Worm (Caenorhabditis elegans) whole organism, L4 larva: Measurements from ENCODE around the gene F28C10.3.

Experiments
- F10B5.3 ChIP-seq: sonication (generic microtip); optimal IDR thresholded peaks from 2 replicates; lab custom pipeline; 2016; ENCODE audit warnings: mild to moderate bottlenecking, missing genetic modification characterization, missing compliant biosample characterization
- F26F4.8 ChIP-seq: fragments of 200-800 bp; sonication (Bioruptor generic); conservative IDR thresholded peaks from 2 replicates; pipeline ENCODE4 v1.3.6; 2022; ENCODE audit warnings: missing genetic modification characterization, missing compliant biosample characterization
- F37D6.2 ChIP-seq: sonication (generic microtip); optimal IDR thresholded peaks from 2 replicates; lab custom pipeline; 2016; ENCODE audit warnings: mild to moderate bottlenecking, missing genetic modification characterization, missing compliant biosample characterization
- F49E8.2 ChIP-seq: sonication (generic microtip); optimal IDR thresholded peaks from 2 replicates; lab custom pipeline; 2016; ENCODE audit warnings: missing compliant biosample characterization, mild to moderate bottlenecking, missing genetic modification characterization, borderline replicate concordance
- Y48G9A.11 ChIP-seq: fragments of 200-800 bp; sonication (Bioruptor generic); IDR thresholded peaks from 2 replicates; pipeline ENCODE4 v1.3.6; 2022; ENCODE audit warnings: missing genetic modification reagents, missing genetic modification characterization, missing compliant biosample characterization
- Y75B8A.6 ChIP-seq: fragments of 200-800 bp; sonication (Bioruptor generic); IDR thresholded peaks from 2 replicates; pipeline ENCODE4 v1.3.6; 2022; ENCODE audit warnings: missing genetic modification reagents, missing genetic modification characterization, missing compliant biosample characterization
- ZK337.2 ChIP-seq: fragments of 200-800 bp; sonication (Bioruptor generic); IDR thresholded peaks from 2 replicates; pipeline ENCODE4 v1.3.6; 2022; ENCODE audit warnings: missing genetic modification reagents, missing genetic modification characterization, missing compliant biosample characterization
- aha-1 ChIP-seq: fragments of 150-350 bp; peaks from one replicate; lab custom pipeline; 2014; ENCODE audit warnings: missing biosample characterization, missing genetic modification characterization
- ceh-20 ChIP-seq: fragments of 200-800 bp; sonication (Bioruptor generic); IDR thresholded peaks from 2 replicates; pipeline ENCODE4 v1.3.6; 2022; ENCODE audit warnings: missing genetic modification reagents, missing genetic modification characterization, missing compliant biosample characterization
- ceh-32 ChIP-seq: sonication (generic microtip); optimal IDR thresholded peaks from 2 replicates; lab custom pipeline; 2016; ENCODE audit warnings: mild to moderate bottlenecking, missing genetic modification characterization, missing compliant biosample characterization; ENCODE audit not compliant: poor library complexity
- ceh-82 ChIP-seq: sonication (generic microtip); optimal IDR thresholded peaks from 2 replicates; lab custom pipeline; 2017; ENCODE audit warnings: missing biosample characterization, missing genetic modification characterization
- ces-1 ChIP-seq: fragments of 150-350 bp; sonication (generic microtip); optimal IDR thresholded peaks from 4 replicates; lab custom pipeline; 2014; ENCODE audit warnings: missing biosample characterization, missing genetic modification reagents, missing genetic modification characterization
- cey-2 ChIP-seq: sonication (generic microtip); optimal IDR thresholded peaks from 3 replicates; lab custom pipeline; 2017; ENCODE audit warnings: missing genetic modification characterization, mild to moderate bottlenecking, missing compliant biosample characterization, antibody characterized with exemption, borderline replicate concordance; ENCODE audit not compliant: insufficient read depth
- daf-16 ChIP-seq, 3 experiments: sonication (generic microtip); optimal IDR thresholded peaks; 2 replicates each; lab custom pipeline; 2016 to 2017; ENCODE audit warnings: missing genetic modification characterization in 3 of 3, missing genetic modification reagents in 3 of 3, mild to moderate bottlenecking in 2 of 3, missing compliant biosample characterization in 2 of 3, missing biosample characterization in 1 of 3, moderate library complexity in 1 of 3
- daf-19 ChIP-seq: fragments of 200-800 bp; sonication (Bioruptor generic); conservative IDR thresholded peaks from 2 replicates; pipeline ENCODE4 v1.3.6; 2022; ENCODE audit warnings: missing genetic modification characterization, missing compliant biosample characterization
- dmd-6 ChIP-seq: fragments of 200-800 bp; sonication (Bioruptor generic); IDR thresholded peaks from 2 replicates; pipeline ENCODE4 v1.3.6; 2022; ENCODE audit warnings: missing genetic modification reagents, missing genetic modification characterization, missing compliant biosample characterization
- duxl-1 ChIP-seq: sonication (generic microtip); optimal IDR thresholded peaks from 2 replicates; lab custom pipeline; 2016; ENCODE audit warnings: mild to moderate bottlenecking, missing genetic modification characterization, moderate library complexity, missing compliant biosample characterization; ENCODE audit not compliant: poor library complexity
- egl-43 ChIP-seq: fragments of 200-800 bp; sonication (Bioruptor generic); IDR thresholded peaks from 2 replicates; pipeline ENCODE4 v1.3.6; 2022; ENCODE audit warnings: missing genetic modification reagents, missing genetic modification characterization, missing compliant biosample characterization
- gei-8 ChIP-seq: fragments of 200-800 bp; sonication (Bioruptor generic); optimal IDR thresholded peaks from 2 replicates; lab custom pipeline; 2018; ENCODE audit warnings: mild to moderate bottlenecking, missing genetic modification characterization, missing compliant biosample characterization
- hlh-11 ChIP-seq: fragments of 200-800 bp; sonication (Bioruptor generic); optimal IDR thresholded peaks from 2 replicates; lab custom pipeline; 2018; ENCODE audit warnings: mild to moderate bottlenecking, missing genetic modification characterization, missing compliant biosample characterization
- lin-39 ChIP-seq: fragments of 150-350 bp; optimal IDR thresholded peaks from 2 replicates; lab custom pipeline; 2014; ENCODE audit warnings: missing biosample characterization, missing genetic modification reagents, missing genetic modification characterization
- lsy-2 ChIP-seq, 2 experiments: fragments of 150-350 bp in 1 of 2; sonication (generic microtip) in 1 of 2; optimal IDR thresholded peaks; 2 replicates each; lab custom pipeline; 2014 to 2017; ENCODE audit warnings: missing biosample characterization in 2 of 2, missing genetic modification characterization in 2 of 2
- madf-5 ChIP-seq, 2 experiments: fragments of 200-800 bp; sonication (Bioruptor generic); IDR thresholded peaks; 2 replicates each; pipeline ENCODE4 v1.3.6; 2022; ENCODE audit warnings: missing compliant biosample characterization in 2 of 2, missing genetic modification characterization in 2 of 2
- mdl-1 ChIP-seq, 2 experiments: fragments of 150-350 bp in 1 of 2; sonication (generic microtip) in 1 of 2; optimal IDR thresholded peaks; 2 replicates each; lab custom pipeline; 2014 to 2017; ENCODE audit warnings: missing biosample characterization in 2 of 2, missing genetic modification characterization in 2 of 2
- mep-1 ChIP-seq: fragments of 150-350 bp; sonication (generic microtip); optimal IDR thresholded peaks from 3 replicates; lab custom pipeline; 2014; ENCODE audit warnings: missing biosample characterization, missing genetic modification characterization
- mxl-3 ChIP-seq: fragments of 200-800 bp; sonication (Bioruptor generic); optimal IDR thresholded peaks from 2 replicates; lab custom pipeline; 2018; ENCODE audit warnings: mild to moderate bottlenecking, missing genetic modification characterization, missing compliant biosample characterization
- nhr-10 ChIP-seq: fragments of 150-350 bp; optimal IDR thresholded peaks from 2 replicates; lab custom pipeline; 2014; ENCODE audit warnings: missing biosample characterization, missing genetic modification characterization
- nhr-25 ChIP-seq: sonication (generic microtip); optimal IDR thresholded peaks from 2 replicates; lab custom pipeline; 2017; ENCODE audit warnings: missing genetic modification characterization, mild to moderate bottlenecking, missing compliant biosample characterization, antibody characterized with exemption, moderate library complexity, borderline replicate concordance; ENCODE audit not compliant: insufficient read depth
- nhr-28 ChIP-seq: fragments of 150-350 bp; optimal IDR thresholded peaks from 2 replicates; lab custom pipeline; 2014; ENCODE audit warnings: missing biosample characterization, missing genetic modification characterization
- nhr-42 ChIP-seq: fragments of 200-800 bp; sonication (Bioruptor generic); IDR thresholded peaks from 2 replicates; pipeline ENCODE4 v1.3.6; 2022; ENCODE audit warnings: missing genetic modification characterization, missing compliant biosample characterization
- pqm-1 ChIP-seq: sonication (generic microtip); optimal IDR thresholded peaks from 2 replicates; lab custom pipeline; 2017; ENCODE audit warnings: missing biosample characterization, missing genetic modification characterization
- saeg-2 ChIP-seq: fragments of 200-800 bp; sonication (Bioruptor generic); IDR thresholded peaks from 2 replicates; pipeline ENCODE4 v1.3.6; 2022; ENCODE audit warnings: missing genetic modification reagents, missing genetic modification characterization, missing compliant biosample characterization
- snpc-4 ChIP-seq: fragments of 150-350 bp; optimal IDR thresholded peaks from 2 replicates; lab custom pipeline; 2014; ENCODE audit warnings: missing biosample characterization, missing genetic modification characterization
- spr-1 ChIP-seq: sonication (generic microtip); optimal IDR thresholded peaks from 2 replicates; lab custom pipeline; 2016; ENCODE audit warnings: mild to moderate bottlenecking, missing genetic modification characterization, missing compliant biosample characterization
- spr-3 ChIP-seq: fragments of 200-800 bp; sonication (Bioruptor generic); optimal IDR thresholded peaks from 2 replicates; lab custom pipeline; 2018; ENCODE audit warnings: mild to moderate bottlenecking, missing genetic modification characterization, missing compliant biosample characterization
- tra-1 ChIP-seq: fragments of 200-800 bp; sonication (Bioruptor generic); IDR thresholded peaks from 2 replicates; pipeline ENCODE4 v1.3.6; 2022; ENCODE audit warnings: missing genetic modification reagents, missing genetic modification characterization, missing compliant biosample characterization
- unc-130 ChIP-seq: sonication (generic microtip); optimal IDR thresholded peaks from 2 replicates; lab custom pipeline; 2016; ENCODE audit warnings: missing genetic modification reagents, missing genetic modification characterization, missing compliant biosample characterization
- unc-39 ChIP-seq: sonication (generic microtip); optimal IDR thresholded peaks from 2 replicates; lab custom pipeline; 2017; ENCODE audit warnings: missing biosample characterization, missing genetic modification characterization
- unc-62 ChIP-seq, 3 experiments: fragments of 150-350 bp in 1 of 3; sonication (generic microtip); optimal IDR thresholded peaks in 2 of 3; peaks in 1 of 3; 1 replicate in 1 of 3; 2 replicates in 2 of 3; lab custom pipeline; 2014 to 2017; ENCODE audit warnings: missing biosample characterization in 3 of 3, missing genetic modification characterization in 3 of 3, missing genetic modification reagents in 3 of 3, missing genotype in 1 of 3
- ztf-7 ChIP-seq: fragments of 150-350 bp; optimal IDR thresholded peaks from 2 replicates; lab custom pipeline; 2014; ENCODE audit warnings: missing biosample characterization, missing genetic modification characterization

Gene F28C10.3

ce11 chrX:553420-553819, 17.8 kb upstream of the F28C10.3 start (continued):
- TF ChIP-seq mdl-1 (tag; optimal IDR thresholded peaks at IDR 0.05; lab: Kevin White, UChicago), result no peak
- no peak for TF ChIP-seq spr-3 (GFP tag; lab: Kevin White, UChicago)
- TF ChIP-seq daf-19 (GFP tag; lab: Robert Waterston, UW), result no peak
- TF ChIP-seq lin-39, result no peak
- TF ChIP-seq mep-1, result no peak
- TF ChIP-seq unc-130 (GFP tag; lab: Kevin White, UChicago), result no peak
- TF ChIP-seq Y75B8A.6 (GFP tag; lab: Robert Waterston, UW), result no peak
- peak; percentile 28 for TF ChIP-seq mxl-3 (GFP tag; lab: Kevin White, UChicago)
- no peak for TF ChIP-seq duxl-1
- TF ChIP-seq F10B5.3 (tag; lab: Kevin White, UChicago), result no peak
- peak; percentile 80 for TF ChIP-seq nhr-28
- TF ChIP-seq ztf-7 (tag; lab: Kevin White, UChicago), result no peak
- no peak for TF ChIP-seq lsy-2 (tag; optimal IDR thresholded peaks at IDR 0.05; lab: Kevin White, UChicago)
- TF ChIP-seq nhr-10 (tag; lab: Kevin White, UChicago), result no peak
- no peak for TF ChIP-seq unc-62 (GFP tag; optimal IDR thresholded peaks at IDR 0.05 in 1 of 2; lab: Kevin White, UChicago)
- TF ChIP-seq unc-62 (tag; optimal IDR thresholded peaks at IDR 0.05; lab: Kevin White, UChicago), result no peak
- no peak for TF ChIP-seq Y48G9A.11 (GFP tag; lab: Robert Waterston, UW)
- TF ChIP-seq ceh-20 (GFP tag; lab: Robert Waterston, UW), result no peak
- no peak for TF ChIP-seq F26F4.8 (GFP tag; lab: Robert Waterston, UW)
- no peak for TF ChIP-seq saeg-2
- no peak for TF ChIP-seq ZK337.2 (GFP tag; lab: Robert Waterston, UW)
- no peak for TF ChIP-seq nhr-42 (GFP tag; lab: Robert Waterston, UW)
- TF ChIP-seq dmd-6 (GFP tag; lab: Robert Waterston, UW), result peak; percentile 60
- peak; percentile 55 for TF ChIP-seq hlh-11 (tag; lab: Kevin White, UChicago)
- no peak for TF ChIP-seq spr-1
- TF ChIP-seq snpc-4 (tag; lab: Kevin White, UChicago), result no peak
- no peak for TF ChIP-seq nhr-25 (tag; lab: Kevin White, UChicago)

- TF ChIP-seq ceh-32 (tag; lab: Kevin White, UChicago) (no peak), pqm-1 (tag; lab: Kevin White, UChicago) (peak; percentile 68), daf-16 (GFP tag; optimal IDR thresholded peaks at IDR 0.05; lab: Kevin White, UChicago) (peak in 1 of 2 experiments; percentile 18), daf-16 (tag; optimal IDR thresholded peaks at IDR 0.05; lab: Kevin White, UChicago) (peak; percentile 98), nhr-28 (peak; percentile 32), madf-5 (GFP tag; IDR thresholded peaks at IDR 0.05; lab: Robert Waterston, UW) (no peak), hlh-11 (tag; lab: Kevin White, UChicago) (peak; percentile 27), unc-39 (tag; lab: Kevin White, UChicago) (no peak), F37D6.2 (tag; lab: Kevin White, UChicago) (no peak), snpc-4 (tag; lab: Kevin White, UChicago) (no peak), ces-1 (GFP tag; lab: Kevin White, UChicago) (no peak), gei-8 (GFP tag; lab: Kevin White, UChicago) (no peak), egl-43 (GFP tag; lab: Robert Waterston, UW) (no peak), tra-1 (GFP tag; lab: Robert Waterston, UW) (no peak), daf-19 (GFP tag; lab: Robert Waterston, UW) (no peak), aha-1 (tag; lab: Kevin White, UChicago) (peak; percentile 95), mdl-1 (tag; optimal IDR thresholded peaks at IDR 0.05; lab: Kevin White, UChicago) (no peak), ceh-82 (tag; lab: Kevin White, UChicago) (no peak), duxl-1 (no peak), cey-2 (tag; lab: Kevin White, UChicago) (no peak), F49E8.2 (no peak)
Measured at ce11 chrX:551175-551729, 15.6 kb upstream of the F28C10.3 start, which contains the start of gene F57C12.2. TSS of gene F57C12.2 (minus strand) at chrX:551392.
